Worm (Caenorhabditis elegans) whole organism, young adult: ENCODE data around the gene C06H2.2.

Experiments
- B0336.3 ChIP-seq: fragments of 200-800 bp; sonication (Bioruptor generic); IDR thresholded peaks from 2 replicates; pipeline ENCODE4 v1.3.6; 2022; ENCODE audit warnings: missing genetic modification characterization, missing compliant biosample characterization
- D2030.7 ChIP-seq: fragments of 200-800 bp; sonication (Bioruptor generic); IDR thresholded peaks from 2 replicates; pipeline ENCODE4 v1.3.6; 2022; ENCODE audit warnings: missing genetic modification reagents, missing genetic modification characterization, missing compliant biosample characterization
- F23B12.7 ChIP-seq: sonication (generic microtip); optimal IDR thresholded peaks from 2 replicates; lab custom pipeline; 2017; ENCODE audit warnings: missing genetic modification characterization, mild to moderate bottlenecking, missing compliant biosample characterization, antibody characterized with exemption, moderate library complexity; ENCODE audit not compliant: insufficient read depth
- F55B11.4 ChIP-seq: sonication (generic microtip); optimal IDR thresholded peaks from 2 replicates; lab custom pipeline; 2016; ENCODE audit warnings: missing compliant biosample characterization, missing genetic modification characterization, borderline replicate concordance; ENCODE audit not compliant: insufficient read depth
- K12H6.12 ChIP-seq: fragments of 200-800 bp; sonication (Bioruptor generic); optimal IDR thresholded peaks from 2 replicates; lab custom pipeline; 2018; ENCODE audit warnings: mild to moderate bottlenecking, missing genetic modification characterization, missing compliant biosample characterization
- ZK185.1 ChIP-seq: sonication (generic microtip); optimal IDR thresholded peaks from 2 replicates; lab custom pipeline; 2016; ENCODE audit warnings: mild to moderate bottlenecking, missing genetic modification characterization, missing compliant biosample characterization; ENCODE audit not compliant: poor library complexity, severe bottlenecking
- atf-7 ChIP-seq: sonication (generic microtip); optimal IDR thresholded peaks from 2 replicates; lab custom pipeline; 2017; ENCODE audit warnings: mild to moderate bottlenecking, missing genetic modification characterization, missing compliant biosample characterization
- attf-3 ChIP-seq: fragments of 200-800 bp; sonication (Bioruptor generic); conservative IDR thresholded peaks from 2 replicates; pipeline ENCODE4 v1.3.6; 2022; ENCODE audit warnings: missing genetic modification reagents, missing genetic modification characterization, missing compliant biosample characterization
- cebp-1 ChIP-seq, 2 experiments: fragments of 200-800 bp in 1 of 2; sonication (Bioruptor generic) in 1 of 2; sonication (generic microtip) in 1 of 2; IDR thresholded peaks in 1 of 2; optimal IDR thresholded peaks in 1 of 2; 2 replicates each; pipeline versions ENCODE4 v1.3.6 to Lab custom; 2017 to 2022; ENCODE audit warnings: missing compliant biosample characterization in 2 of 2, missing genetic modification characterization in 2 of 2, mild to moderate bottlenecking in 1 of 2, missing genetic modification reagents in 1 of 2, moderate library complexity in 1 of 2
- cebp-2 ChIP-seq: fragments of 200-800 bp; sonication (Bioruptor generic); IDR thresholded peaks from 2 replicates; pipeline ENCODE4 v1.3.6; 2022; ENCODE audit warnings: missing genetic modification characterization, missing compliant biosample characterization
- dpl-1 ChIP-seq: fragments of 150-350 bp; optimal IDR thresholded peaks from 2 replicates; lab custom pipeline; 2014; ENCODE audit warnings: missing biosample characterization, missing genetic modification reagents, missing genetic modification characterization
- ekl-4 ChIP-seq: fragments of 200-800 bp; sonication (Bioruptor generic); IDR thresholded peaks from 2 replicates; pipeline ENCODE4 v1.3.6; 2022; ENCODE audit warnings: missing genetic modification reagents, missing genetic modification characterization, missing compliant biosample characterization
- him-1 ChIP-seq: sonication (generic microtip); optimal IDR thresholded peaks from 2 replicates; lab custom pipeline; 2016; ENCODE audit warnings: missing genotype, missing genetic modification reagents, missing genetic modification characterization, missing compliant biosample characterization
- hlh-12 ChIP-seq: sonication (generic microtip); optimal IDR thresholded peaks from 2 replicates; lab custom pipeline; 2016; ENCODE audit warnings: missing genetic modification characterization, missing compliant biosample characterization
- hmg-1.2 ChIP-seq: fragments of 200-800 bp; sonication (Bioruptor generic); IDR thresholded peaks from 2 replicates; pipeline ENCODE4 v1.3.6; 2022; ENCODE audit warnings: missing genetic modification reagents, missing genetic modification characterization, missing compliant biosample characterization
- hmg-20 ChIP-seq: fragments of 200-800 bp; sonication (Bioruptor generic); IDR thresholded peaks from 2 replicates; pipeline ENCODE4 v1.3.6; 2022; ENCODE audit warnings: missing genetic modification reagents, missing genetic modification characterization, missing compliant biosample characterization
- hrde-1 ChIP-seq: sonication (generic microtip); optimal IDR thresholded peaks from 2 replicates; lab custom pipeline; 2016; ENCODE audit warnings: missing genetic modification characterization, mild to moderate bottlenecking, missing compliant biosample characterization, moderate library complexity, missing genotype, missing genetic modification reagents, borderline replicate concordance
- hsf-1 ChIP-seq: fragments of 200-800 bp; sonication (Bioruptor generic); IDR thresholded peaks from 2 replicates; pipeline ENCODE4 v1.3.6; 2022; ENCODE audit warnings: missing genetic modification reagents, missing genetic modification characterization, missing compliant biosample characterization
- let-526 ChIP-seq: fragments of 200-800 bp; sonication (Bioruptor generic); IDR thresholded peaks from 2 replicates; pipeline ENCODE4 v1.3.6; 2022; ENCODE audit warnings: missing genetic modification reagents, missing genetic modification characterization, missing compliant biosample characterization
- lin-26 ChIP-seq: fragments of 200-800 bp; sonication (Bioruptor generic); IDR thresholded peaks from 2 replicates; pipeline ENCODE4 v1.3.6; 2022; ENCODE audit warnings: missing genetic modification reagents, missing genetic modification characterization, missing compliant biosample characterization
- lin-40 ChIP-seq: sonication (generic microtip); optimal IDR thresholded peaks from 2 replicates; lab custom pipeline; 2016; ENCODE audit warnings: missing genetic modification characterization, mild to moderate bottlenecking, missing compliant biosample characterization, missing genotype, missing genetic modification reagents
- lin-54 ChIP-seq: fragments of 200-800 bp; sonication (Bioruptor generic); optimal IDR thresholded peaks from 2 replicates; lab custom pipeline; 2018; ENCODE audit warnings: mild to moderate bottlenecking, missing genetic modification characterization, missing compliant biosample characterization
- lir-1 ChIP-seq: fragments of 200-800 bp; sonication (Bioruptor generic); conservative IDR thresholded peaks from 2 replicates; pipeline ENCODE4 v1.3.6; 2022; ENCODE audit warnings: missing genetic modification reagents, missing genetic modification characterization, missing compliant biosample characterization
- lsl-1 ChIP-seq: fragments of 200-800 bp; sonication (Bioruptor generic); optimal IDR thresholded peaks from 2 replicates; lab custom pipeline; 2018; ENCODE audit warnings: mild to moderate bottlenecking, missing genetic modification characterization, moderate library complexity, missing compliant biosample characterization
- madf-10 ChIP-seq: sonication (generic microtip); optimal IDR thresholded peaks from 2 replicates; lab custom pipeline; 2016; ENCODE audit warnings: mild to moderate bottlenecking, missing genetic modification characterization, missing compliant biosample characterization
- madf-8 ChIP-seq: fragments of 200-800 bp; sonication (Bioruptor generic); conservative IDR thresholded peaks from 2 replicates; pipeline ENCODE4 v1.3.6; 2022; ENCODE audit warnings: missing genetic modification reagents, missing genetic modification characterization, missing compliant biosample characterization
- mcd-1 ChIP-seq: fragments of 200-800 bp; sonication (Bioruptor generic); IDR thresholded peaks from 2 replicates; pipeline ENCODE4 v1.3.6; 2022; ENCODE audit warnings: missing genetic modification reagents, missing genetic modification characterization, missing compliant biosample characterization
- nfya-1 ChIP-seq: sonication (generic microtip); optimal IDR thresholded peaks from 2 replicates; lab custom pipeline; 2017; ENCODE audit warnings: antibody characterized with exemption, missing compliant biosample characterization, missing genetic modification characterization, borderline replicate concordance; ENCODE audit not compliant: insufficient read depth
- nhr-120 ChIP-seq: fragments of 200-800 bp; sonication (Bioruptor generic); IDR thresholded peaks from 2 replicates; pipeline ENCODE4 v1.3.6; 2022; ENCODE audit warnings: missing genetic modification characterization, missing compliant biosample characterization
- nhr-80 ChIP-seq: sonication (generic microtip); optimal IDR thresholded peaks from 2 replicates; lab custom pipeline; 2016; ENCODE audit warnings: missing genetic modification characterization, missing compliant biosample characterization
- pbrm-1 ChIP-seq: fragments of 200-800 bp; sonication (Bioruptor generic); IDR thresholded peaks from 2 replicates; pipeline ENCODE4 v1.3.6; 2022; ENCODE audit warnings: missing genetic modification reagents, missing genetic modification characterization, missing compliant biosample characterization
- rcor-1 ChIP-seq: fragments of 200-800 bp; sonication (Bioruptor generic); IDR thresholded peaks from 2 replicates; pipeline ENCODE4 v1.3.6; 2022; ENCODE audit warnings: missing genetic modification reagents, missing genetic modification characterization, missing compliant biosample characterization
- repo-1 ChIP-seq: sonication (generic microtip); optimal IDR thresholded peaks from 2 replicates; lab custom pipeline; 2017; ENCODE audit warnings: mild to moderate bottlenecking, missing genetic modification characterization, missing compliant biosample characterization
- sdz-38 ChIP-seq: sonication (generic microtip); optimal IDR thresholded peaks from 2 replicates; lab custom pipeline; 2016; ENCODE audit warnings: missing genotype, missing genetic modification characterization, missing compliant biosample characterization
- snpc-3.4 ChIP-seq: sonication (generic microtip); optimal IDR thresholded peaks from 2 replicates; lab custom pipeline; 2017; ENCODE audit warnings: missing genetic modification characterization, mild to moderate bottlenecking, missing compliant biosample characterization, antibody characterized with exemption, moderate library complexity, missing genotype, missing genetic modification reagents
- tbx-9 ChIP-seq: sonication (generic microtip); optimal IDR thresholded peaks from 2 replicates; lab custom pipeline; 2016; ENCODE audit warnings: borderline replicate concordance, missing genetic modification characterization, inconsistent platforms, missing compliant biosample characterization
- tlf-1 ChIP-seq: fragments of 200-800 bp; sonication (Bioruptor generic); optimal IDR thresholded peaks from 2 replicates; lab custom pipeline; 2018; ENCODE audit warnings: mild to moderate bottlenecking, missing genetic modification characterization, missing compliant biosample characterization
- xnd-1 ChIP-seq: sonication (generic microtip); optimal IDR thresholded peaks from 2 replicates; lab custom pipeline; 2016; ENCODE audit warnings: missing genotype, missing genetic modification reagents, missing genetic modification characterization, missing compliant biosample characterization
- zfh-2 ChIP-seq: fragments of 200-800 bp; sonication (Bioruptor generic); conservative IDR thresholded peaks from 2 replicates; pipeline ENCODE4 v1.3.6; 2022; ENCODE audit warnings: missing genetic modification reagents, missing genetic modification characterization, missing compliant biosample characterization
- zim-3 ChIP-seq: sonication (generic microtip); optimal IDR thresholded peaks from 2 replicates; lab custom pipeline; 2017; ENCODE audit warnings: mild to moderate bottlenecking, missing genetic modification characterization, moderate library complexity, missing compliant biosample characterization
- ztf-26 ChIP-seq: sonication (generic microtip); optimal IDR thresholded peaks from 2 replicates; lab custom pipeline; 2017; ENCODE audit warnings: missing genetic modification characterization, missing compliant biosample characterization
- ztf-6 ChIP-seq: fragments of 200-800 bp; sonication (Bioruptor generic); IDR thresholded peaks from 2 replicates; pipeline ENCODE4 v1.3.6; 2022; ENCODE audit warnings: missing genetic modification reagents, missing genetic modification characterization, missing compliant biosample characterization

C06H2.2 gene

ce11 chrV:11113041-11113574 is 11.9 kb upstream of the C06H2.2 start, which contains the start of gene erfa-3 (continued):
- TF ChIP-seq lir-1 (GFP tag; lab: Robert Waterston, UW) (0 out of 2 replicates have a peak, but pooled peaks have one; percentile 23), lin-26 (GFP tag; lab: Robert Waterston, UW) (peak; percentile 36; the same call in 1 of the 2 replicates), F23B12.7 (tag; lab: Kevin White, UChicago) (peak; percentile 59), ztf-6 (GFP tag; lab: Robert Waterston, UW) (no peak), let-526 (GFP tag; lab: Robert Waterston, UW) (0 out of 2 replicates have a peak, but pooled peaks have one; percentile 52), nfya-1 (no peak), cebp-1 (GFP tag; IDR thresholded peaks at IDR 0.05; lab: Robert Waterston, UW) (peak; percentile 93), cebp-1 (tag; optimal IDR thresholded peaks at IDR 0.05; lab: Kevin White, UChicago) (peak; percentile 97), hmg-1.2 (GFP tag; lab: Robert Waterston, UW) (peak; percentile 43; the same call in 1 of the 2 replicates), sdz-38 (tag; lab: Kevin White, UChicago) (no peak), ekl-4 (GFP tag; lab: Robert Waterston, UW) (peak; percentile 62; the same call in 1 of the 2 replicates), madf-10 (peak; percentile 7), dpl-1 (peak; percentile 27), lsl-1 (peak; percentile 28), B0336.3 (GFP tag; lab: Robert Waterston, UW) (peak; percentile 33; the same call in 1 of the 2 replicates), hmg-20 (GFP tag; lab: Robert Waterston, UW) (peak; percentile 61; the same call in 1 of the 2 replicates), ZK185.1 (tag; lab: Kevin White, UChicago) (peak; percentile 54), mcd-1 (peak; percentile 68), hlh-12 (tag; lab: Kevin White, UChicago) (no peak), lin-54 (peak; percentile 58), rcor-1 (GFP tag; lab: Robert Waterston, UW) (peak; percentile 74), snpc-3.4 (tag; lab: Kevin White, UChicago) (peak; percentile 85)

- TF ChIP-seq cebp-2 (GFP tag; lab: Robert Waterston, UW) (no peak), atf-7 (tag; lab: Kevin White, UChicago) (no peak), him-1 (tag; lab: Kevin White, UChicago) (no peak), nhr-120 (no peak), tlf-1 (GFP tag; lab: Kevin White, UChicago) (no peak), zfh-2 (GFP tag; lab: Robert Waterston, UW) (no peak)
- TF ChIP-seq, all 124 proteins: peak for 0
Measured at ce11 chrV:11113607-11114006, 11.4 kb upstream of the C06H2.2 start, which contains the start of gene math-33. Gene math-33, plus strand, starts transcription at chrV:11113907.

ce11 chrV:11118179-11118725 is 6.8 kb upstream of the C06H2.2 start:
- TF ChIP-seq lin-40 (tag; lab: Kevin White, UChicago) = peak; percentile 20
- TF ChIP-seq hsf-1 (GFP tag; lab: Robert Waterston, UW) = 0 out of 2 replicates have a peak, but pooled peaks have one; percentile 11
- TF ChIP-seq D2030.7 = no peak
- no peak for TF ChIP-seq attf-3
- no peak for TF ChIP-seq xnd-1 (tag; lab: Kevin White, UChicago)
- no peak for TF ChIP-seq tbx-9
- no peak for TF ChIP-seq nhr-80 (tag; lab: Kevin White, UChicago)
- TF ChIP-seq ZK185.1 (tag; lab: Kevin White, UChicago) = no peak
- no peak for TF ChIP-seq K12H6.12 (tag; lab: Kevin White, UChicago)
- TF ChIP-seq lir-1 (GFP tag; lab: Robert Waterston, UW) = no peak
- no peak for TF ChIP-seq cebp-1 (GFP tag; IDR thresholded peaks at IDR 0.05; lab: Robert Waterston, UW)
- peak; percentile 43 for TF ChIP-seq cebp-1 (tag; optimal IDR thresholded peaks at IDR 0.05; lab: Kevin White, UChicago)
- no peak for TF ChIP-seq madf-8 (GFP tag; lab: Robert Waterston, UW)
- peak; percentile 41 for TF ChIP-seq hrde-1
- no peak for TF ChIP-seq nfya-1
- peak; percentile 3 for TF ChIP-seq ztf-26 (tag; lab: Kevin White, UChicago)
- no peak for TF ChIP-seq zim-3
- peak; percentile 30; the same call in 1 of the 2 replicates for TF ChIP-seq pbrm-1 (GFP tag; lab: Robert Waterston, UW)
- no peak for TF ChIP-seq F55B11.4
- TF ChIP-seq repo-1 (tag; lab: Kevin White, UChicago) = peak; percentile 20
